Worm (Caenorhabditis elegans) whole organism, L1 larva: ENCODE measurements around the gene nsy-4.

ENCODE experiments used
- C04F5.9 ChIP-seq: sonication (generic microtip); optimal IDR thresholded peaks from 2 replicates; lab custom pipeline; 2016; ENCODE audit warnings: missing genetic modification characterization, missing compliant biosample characterization
- F16B12.6 ChIP-seq: fragments of 150-350 bp; optimal IDR thresholded peaks from 2 replicates; lab custom pipeline; 2014; ENCODE audit warnings: missing biosample characterization, missing genetic modification characterization
- Y116A8C.19 ChIP-seq: sonication (generic microtip); optimal IDR thresholded peaks from 2 replicates; lab custom pipeline; 2016; ENCODE audit warnings: missing compliant biosample characterization, missing genetic modification characterization, borderline replicate concordance
- aly-2 ChIP-seq: fragments of 150-350 bp; optimal IDR thresholded peaks from 2 replicates; lab custom pipeline; 2014; ENCODE audit warnings: missing biosample characterization, missing genetic modification characterization
- blmp-1 ChIP-seq: fragments of 150-350 bp; optimal IDR thresholded peaks from 2 replicates; lab custom pipeline; 2014; ENCODE audit warnings: missing biosample characterization, missing genetic modification characterization
- ceh-8 ChIP-seq: fragments of 200-800 bp; sonication (Bioruptor generic); optimal IDR thresholded peaks from 2 replicates; lab custom pipeline; 2018; ENCODE audit warnings: mild to moderate bottlenecking, missing genetic modification characterization, moderate library complexity, missing compliant biosample characterization
- ceh-82 ChIP-seq, 3 experiments: fragments of 150-350 bp in 1 of 3; sonication (generic microtip) in 2 of 3; optimal IDR thresholded peaks; 2 replicates each; lab custom pipeline; 2014 to 2017; ENCODE audit warnings: missing biosample characterization in 3 of 3, missing genetic modification characterization in 3 of 3
- ceh-90 ChIP-seq: sonication (generic microtip); optimal IDR thresholded peaks from 2 replicates; lab custom pipeline; 2016; ENCODE audit warnings: missing genetic modification characterization, missing compliant biosample characterization
- ces-1 ChIP-seq: fragments of 150-350 bp; optimal IDR thresholded peaks from 2 replicates; lab custom pipeline; 2014; ENCODE audit warnings: missing biosample characterization, missing genetic modification reagents, missing genetic modification characterization
- dsc-1 ChIP-seq: sonication (generic microtip); optimal IDR thresholded peaks from 2 replicates; lab custom pipeline; 2016; ENCODE audit warnings: mild to moderate bottlenecking, missing genetic modification characterization, missing compliant biosample characterization
- efl-1 ChIP-seq, 4 experiments: fragments of 150-350 bp; optimal IDR thresholded peaks in 3 of 4; peaks in 1 of 4; 1 replicate in 1 of 4; 2 replicates in 3 of 4; lab custom pipeline; 2014; ENCODE audit warnings: missing biosample characterization in 2 of 4, missing genetic modification characterization in 2 of 4, missing genetic modification reagents in 2 of 4
- elt-2 ChIP-seq: sonication (generic microtip); optimal IDR thresholded peaks from 2 replicates; lab custom pipeline; 2016; ENCODE audit warnings: missing genetic modification characterization, mild to moderate bottlenecking, inconsistent platforms, missing compliant biosample characterization, missing genetic modification reagents
- ets-5 ChIP-seq: fragments of 200-800 bp; sonication (Bioruptor generic); IDR thresholded peaks from 2 replicates; pipeline ENCODE4 v1.3.6; 2022; ENCODE audit warnings: missing genetic modification characterization, missing compliant biosample characterization
- fkh-10 ChIP-seq: sonication (generic microtip); optimal IDR thresholded peaks from 2 replicates; lab custom pipeline; 2017; ENCODE audit warnings: missing biosample characterization, missing genetic modification reagents, missing genetic modification characterization
- fkh-8 ChIP-seq: sonication (generic microtip); optimal IDR thresholded peaks from 2 replicates; lab custom pipeline; 2016; ENCODE audit warnings: mild to moderate bottlenecking, missing genetic modification characterization, missing compliant biosample characterization
- hlh-17 ChIP-seq: fragments of 200-800 bp; sonication (Bioruptor generic); optimal IDR thresholded peaks from 2 replicates; lab custom pipeline; 2018; ENCODE audit warnings: missing genetic modification characterization, mild to moderate bottlenecking, missing compliant biosample characterization, moderate library complexity, borderline replicate concordance
- hlh-4 ChIP-seq: sonication (generic microtip); optimal IDR thresholded peaks from 2 replicates; lab custom pipeline; 2016; ENCODE audit warnings: mild to moderate bottlenecking, missing genetic modification characterization, missing compliant biosample characterization
- isw-1 ChIP-seq: fragments of 200-800 bp; sonication (Bioruptor generic); IDR thresholded peaks from 2 replicates; pipeline ENCODE4 v1.3.6; 2022; ENCODE audit warnings: missing genetic modification characterization, missing compliant biosample characterization
- lin-14 ChIP-seq: fragments of 200-800 bp; sonication (Bioruptor generic); optimal IDR thresholded peaks from 2 replicates; lab custom pipeline; 2018; ENCODE audit warnings: mild to moderate bottlenecking, missing genetic modification characterization, moderate library complexity, missing compliant biosample characterization
- lin-15B ChIP-seq: fragments of 150-350 bp; sonication (generic microtip); optimal IDR thresholded peaks from 3 replicates; lab custom pipeline; 2014; ENCODE audit warnings: missing biosample characterization, missing genetic modification characterization
- lin-39 ChIP-seq: fragments of 150-350 bp; optimal IDR thresholded peaks from 2 replicates; lab custom pipeline; 2014; ENCODE audit warnings: missing biosample characterization, missing genetic modification reagents, missing genetic modification characterization
- lsy-2 ChIP-seq, 2 experiments: fragments of 150-350 bp; optimal IDR thresholded peaks; 2 replicates each; lab custom pipeline; 2014; ENCODE audit warnings: missing biosample characterization in 2 of 2, missing genetic modification characterization in 2 of 2
- mdl-1 ChIP-seq, 2 experiments: fragments of 150-350 bp; optimal IDR thresholded peaks; 2 replicates each; lab custom pipeline; 2014 to 2017; ENCODE audit warnings: missing biosample characterization in 2 of 2, missing genetic modification characterization in 2 of 2, inconsistent platforms in 1 of 2
- mep-1 ChIP-seq: fragments of 150-350 bp; optimal IDR thresholded peaks from 2 replicates; lab custom pipeline; 2014; ENCODE audit warnings: missing biosample characterization, missing genetic modification characterization
- nhr-11 ChIP-seq: fragments of 150-350 bp; optimal IDR thresholded peaks from 2 replicates; lab custom pipeline; 2014; ENCODE audit warnings: missing biosample characterization, missing genetic modification characterization
- nhr-12 ChIP-seq: sonication (generic microtip); optimal IDR thresholded peaks from 2 replicates; lab custom pipeline; 2017; ENCODE audit warnings: missing biosample characterization, missing genetic modification characterization
- nhr-20 ChIP-seq: sonication (generic microtip); optimal IDR thresholded peaks from 2 replicates; lab custom pipeline; 2016; ENCODE audit warnings: mild to moderate bottlenecking, missing genetic modification characterization, missing compliant biosample characterization
- nhr-237 ChIP-seq: fragments of 150-350 bp; optimal IDR thresholded peaks from 2 replicates; lab custom pipeline; 2014; ENCODE audit warnings: missing biosample characterization, missing genetic modification characterization
- nhr-28 ChIP-seq: fragments of 150-350 bp; optimal IDR thresholded peaks from 2 replicates; lab custom pipeline; 2014; ENCODE audit warnings: missing biosample characterization, missing genetic modification characterization
- nhr-76 ChIP-seq: sonication (generic microtip); optimal IDR thresholded peaks from 2 replicates; lab custom pipeline; 2017; ENCODE audit warnings: missing biosample characterization, missing genetic modification characterization
- nhr-77 ChIP-seq: fragments of 150-350 bp; optimal IDR thresholded peaks from 2 replicates; lab custom pipeline; 2014; ENCODE audit warnings: missing biosample characterization, missing genetic modification characterization
- nhr-84 ChIP-seq: sonication (generic microtip); optimal IDR thresholded peaks from 2 replicates; lab custom pipeline; 2017; ENCODE audit warnings: missing biosample characterization, missing genetic modification characterization
- nhr-85 ChIP-seq: sonication (generic microtip); peaks from one replicate; lab custom pipeline; 2016; ENCODE audit warnings: missing genetic modification characterization, inconsistent platforms, missing compliant biosample characterization
- nhr-90 ChIP-seq: sonication (generic microtip); optimal IDR thresholded peaks from 2 replicates; lab custom pipeline; 2016; ENCODE audit warnings: mild to moderate bottlenecking, missing genetic modification characterization, missing compliant biosample characterization; ENCODE audit not compliant: poor library complexity
- pax-3 ChIP-seq: fragments of 200-800 bp; sonication (Bioruptor generic); optimal IDR thresholded peaks from 2 replicates; lab custom pipeline; 2018; ENCODE audit warnings: mild to moderate bottlenecking, missing genetic modification characterization, moderate library complexity, missing compliant biosample characterization
- rnt-1 ChIP-seq: sonication (generic microtip); optimal IDR thresholded peaks from 2 replicates; lab custom pipeline; 2016; ENCODE audit warnings: mild to moderate bottlenecking, missing genetic modification characterization, moderate library complexity, missing compliant biosample characterization
- snpc-4 ChIP-seq: fragments of 150-350 bp; optimal IDR thresholded peaks from 2 replicates; lab custom pipeline; 2014; ENCODE audit warnings: missing biosample characterization, missing genetic modification characterization
- snu-23 ChIP-seq: sonication (generic microtip); optimal IDR thresholded peaks from 2 replicates; lab custom pipeline; 2016; ENCODE audit warnings: missing genetic modification characterization, missing compliant biosample characterization
- sox-4 ChIP-seq: sonication (generic microtip); optimal IDR thresholded peaks from 2 replicates; lab custom pipeline; 2016; ENCODE audit warnings: missing genetic modification characterization, missing compliant biosample characterization
- sup-37 ChIP-seq: fragments of 200-800 bp; sonication (Bioruptor generic); optimal IDR thresholded peaks from 2 replicates; lab custom pipeline; 2018; ENCODE audit warnings: mild to moderate bottlenecking, missing genetic modification characterization, missing compliant biosample characterization
- unc-130 ChIP-seq: fragments of 150-350 bp; optimal IDR thresholded peaks from 2 replicates; lab custom pipeline; 2017; ENCODE audit warnings: missing biosample characterization, missing genetic modification characterization, inconsistent platforms
- unc-30 ChIP-seq: sonication (generic microtip); optimal IDR thresholded peaks from 2 replicates; lab custom pipeline; 2017; ENCODE audit warnings: missing biosample characterization, missing genetic modification characterization
- unc-86 ChIP-seq: sonication (generic microtip); optimal IDR thresholded peaks from 2 replicates; lab custom pipeline; 2016; ENCODE audit warnings: missing genetic modification characterization, missing compliant biosample characterization
- zag-1 ChIP-seq: fragments of 150-350 bp; optimal IDR thresholded peaks from 2 replicates; lab custom pipeline; 2014; ENCODE audit warnings: missing biosample characterization, missing genetic modification characterization
- zip-4 ChIP-seq: fragments of 200-800 bp; sonication (Bioruptor generic); optimal IDR thresholded peaks from 2 replicates; lab custom pipeline; 2018; ENCODE audit warnings: mild to moderate bottlenecking, missing genetic modification characterization, moderate library complexity, missing compliant biosample characterization

The nsy-4 gene

ce11 chrIV:2348862-2349321 is 25.8 kb downstream of the nsy-4 start, which contains the start of the genes ppgn-1 and tftc-1 (continued):
- TF ChIP-seq zip-4 (no peak), nhr-76 (tag; lab: Kevin White, UChicago) (no peak), rnt-1 (tag; lab: Kevin White, UChicago) (no peak), nhr-11 (tag; lab: Kevin White, UChicago) (peak; percentile 4), Y116A8C.19 (tag; lab: Kevin White, UChicago) (no peak), fkh-8 (tag; lab: Kevin White, UChicago) (peak; percentile 5), fkh-10 (GFP tag; lab: Kevin White, UChicago) (no peak), sup-37 (GFP tag; lab: Kevin White, UChicago) (no peak), unc-86 (tag; lab: Kevin White, UChicago) (peak; percentile 65), ceh-82 (tag; optimal IDR thresholded peaks at IDR 0.05; lab: Kevin White, UChicago) (peak; percentile 13 to 88 (median 56)), snpc-4 (tag; lab: Kevin White, UChicago) (peak; percentile 51), hlh-4 (tag; lab: Kevin White, UChicago) (no peak), hlh-17 (GFP tag; lab: Kevin White, UChicago) (no peak), ceh-90 (tag; lab: Kevin White, UChicago) (no peak), ces-1 (GFP tag; lab: Kevin White, UChicago) (no peak), ets-5 (GFP tag; lab: Robert Waterston, UW) (no peak), dsc-1 (tag; lab: Kevin White, UChicago) (peak; percentile 78), unc-30 (no peak), ceh-8 (GFP tag; lab: Kevin White, UChicago) (peak; percentile 75), nhr-90 (peak; percentile 80), blmp-1 (peak; percentile 55), mdl-1 (tag; optimal IDR thresholded peaks at IDR 0.05; lab: Kevin White, UChicago) (no peak), nhr-20 (tag; lab: Kevin White, UChicago) (no peak), nhr-28 (tag; lab: Kevin White, UChicago) (no peak), lin-39 (peak; percentile 71), C04F5.9 (tag; lab: Kevin White, UChicago) (peak; percentile 66), unc-130 (tag; lab: Kevin White, UChicago) (peak; percentile 38), sox-4 (tag; lab: Kevin White, UChicago) (peak; percentile 58), lsy-2 (tag; optimal IDR thresholded peaks at IDR 0.05; lab: Kevin White, UChicago) (peak; percentile 77 to 85), aly-2 (tag; lab: Kevin White, UChicago) (no peak), pax-3 (tag; lab: Kevin White, UChicago) (no peak), snu-23 (GFP tag; lab: Kevin White, UChicago) (no peak), nhr-77 (tag; lab: Kevin White, UChicago) (no peak), nhr-84 (tag; lab: Kevin White, UChicago) (no peak), F16B12.6 (tag; lab: Kevin White, UChicago) (peak; percentile 42), nhr-85 (tag; lab: Kevin White, UChicago) (peak; percentile 80), nhr-237 (no peak), zag-1 (tag; lab: Kevin White, UChicago) (no peak), isw-1 (peak; percentile 57), lin-14 (GFP tag; lab: Kevin White, UChicago) (no peak), nhr-12 (tag; lab: Kevin White, UChicago) (no peak), mep-1 (tag; lab: Kevin White, UChicago) (peak; percentile 92), elt-2 (tag; lab: Kevin White, UChicago) (peak; percentile 36), efl-1 (optimal IDR thresholded peaks at IDR 0.05; lab: Kevin White, UChicago) (peak; percentile 40 to 68), efl-1 (GFP tag; optimal IDR thresholded peaks at IDR 0.05 in 1 of 2; lab: Kevin White, UChicago) (peak; percentile 72 to 95), lin-15B (tag; lab: Kevin White, UChicago) (peak; percentile 3)
